Worm (Caenorhabditis elegans): ENCODE data around the gene str-262.

Gene str-262

ce11 chrV:782432-782831 lies 29.9 kb upstream of the str-262 start, which contains the start of gene srab-16:
Gene srab-16 (plus strand): TSS chrV:782732.
- TF ChIP-seq nhr-11 (tag; optimal IDR thresholded peaks at IDR 0.05) (no peak), nhr-10 (tag; optimal IDR thresholded peaks at IDR 0.05) (no peak), ztf-11 (tag; optimal IDR thresholded peaks at IDR 0.05) (no peak), mbf-1 (tag; optimal IDR thresholded peaks at IDR 0.05) (no peak), C34F6.9 (tag; optimal IDR thresholded peaks at IDR 0.05) (no peak), blmp-1 (tag; optimal IDR thresholded peaks at IDR 0.05; ENCODE audit: insufficient read depth) (no peak), unc-55 (GFP tag; optimal IDR thresholded peaks at IDR 0.05) (no peak), nhr-25 (tag; optimal IDR thresholded peaks at IDR 0.05) (no peak), Y55F3AM.14 (GFP tag; optimal IDR thresholded peaks at IDR 0.05) (no peak), R02D3.7 (tag; optimal IDR thresholded peaks at IDR 0.05) (no peak), fos-1 (tag; optimal IDR thresholded peaks at IDR 0.05) (no peak), lin-39 (tag; optimal IDR thresholded peaks at IDR 0.05) (no peak), ZK546.5 (tag; optimal IDR thresholded peaks at IDR 0.05) (no peak), ztf-1 (GFP tag; conservative IDR thresholded peaks at IDR 0.05) (no peak), mab-5 (tag; optimal IDR thresholded peaks at IDR 0.05) (no peak)

- TF ChIP-seq sem-4 (tag; optimal IDR thresholded peaks at IDR 0.05) = no peak
- no peak for TF ChIP-seq elt-3 (tag; optimal IDR thresholded peaks at IDR 0.05)
- TF ChIP-seq zag-1 (tag; optimal IDR thresholded peaks at IDR 0.05) = no peak
- no peak for TF ChIP-seq nhr-25 (tag; optimal IDR thresholded peaks at IDR 0.05)
- no peak for TF ChIP-seq Y55F3AM.14 (GFP tag; optimal IDR thresholded peaks at IDR 0.05)
- no peak for TF ChIP-seq gmeb-1 (tag; optimal IDR thresholded peaks at IDR 0.05)
- TF ChIP-seq F13H6.1 (tag; optimal IDR thresholded peaks at IDR 0.05) = no peak
- no peak for TF ChIP-seq nhr-12 (tag; optimal IDR thresholded peaks at IDR 0.05)
- TF ChIP-seq alr-1 (tag; optimal IDR thresholded peaks at IDR 0.05) = no peak
- no peak for TF ChIP-seq nhr-10 (tag; optimal IDR thresholded peaks at IDR 0.05)
- TF ChIP-seq mbf-1 (tag; optimal IDR thresholded peaks at IDR 0.05) = no peak
These were observed 27.4 kb upstream of the str-262 start, which contains the start of gene srbc-60 for ce11 chrV:779999-780398. Gene srbc-60 (plus strand): TSS chrV:780299.

- no peak for TF ChIP-seq zag-1 (tag; optimal IDR thresholded peaks at IDR 0.05)
- TF ChIP-seq ceh-82 (tag; optimal IDR thresholded peaks at IDR 0.05) = no peak
- TF ChIP-seq elt-1 (tag; optimal IDR thresholded peaks at IDR 0.05) = no peak
- no peak for TF ChIP-seq fos-1 (tag; optimal IDR thresholded peaks at IDR 0.05)
- TF ChIP-seq nhr-129 (tag; optimal IDR thresholded peaks at IDR 0.05) = no peak
- TF ChIP-seq ZK546.5 (tag; optimal IDR thresholded peaks at IDR 0.05) = no peak
- no peak for TF ChIP-seq dmd-4 (tag; optimal IDR thresholded peaks at IDR 0.05)
- TF ChIP-seq mbf-1 (tag; optimal IDR thresholded peaks at IDR 0.05) = no peak
- TF ChIP-seq sma-3 (GFP tag; optimal IDR thresholded peaks at IDR 0.05) = no peak
- no peak for TF ChIP-seq lin-13 (GFP tag; optimal IDR thresholded peaks at IDR 0.05)
- no peak for TF ChIP-seq nhr-11 (tag; optimal IDR thresholded peaks at IDR 0.05)
- no peak for TF ChIP-seq nhr-10 (tag; optimal IDR thresholded peaks at IDR 0.05)
- no peak for TF ChIP-seq F13H6.1 (tag; optimal IDR thresholded peaks at IDR 0.05)
- TF ChIP-seq peb-1 (tag; optimal IDR thresholded peaks at IDR 0.05) = no peak
- no peak for TF ChIP-seq ztf-1 (GFP tag; conservative IDR thresholded peaks at IDR 0.05)
- TF ChIP-seq alr-1 (tag; optimal IDR thresholded peaks at IDR 0.05) = no peak
These were observed 25.8 kb upstream of the str-262 start, which contains the start of gene srbc-59 for ce11 chrV:778339-778738. Gene srbc-59 (plus strand): TSS chrV:778639.

- TF ChIP-seq mbf-1 (tag; optimal IDR thresholded peaks at IDR 0.05) (no peak), nhr-25 (tag; optimal IDR thresholded peaks at IDR 0.05) (peak; percentile 10), R02D3.7 (tag; optimal IDR thresholded peaks at IDR 0.05) (no peak), elt-3 (tag; optimal IDR thresholded peaks at IDR 0.05) (no peak), lsy-2 (tag; optimal IDR thresholded peaks at IDR 0.05) (peak in 1 of 2 experiments; percentile 26), nhr-129 (tag; optimal IDR thresholded peaks at IDR 0.05) (no peak), zag-1 (tag; optimal IDR thresholded peaks at IDR 0.05) (no peak), ceh-16 (tag; optimal IDR thresholded peaks at IDR 0.05) (no peak), alr-1 (tag; optimal IDR thresholded peaks at IDR 0.05) (no peak), C34F6.9 (tag; optimal IDR thresholded peaks at IDR 0.05) (no peak), peb-1 (tag; optimal IDR thresholded peaks at IDR 0.05) (no peak), lin-11 (tag; optimal IDR thresholded peaks at IDR 0.05) (no peak), snpc-4 (tag; optimal IDR thresholded peaks at IDR 0.05) (no peak), Y55F3AM.14 (GFP tag; optimal IDR thresholded peaks at IDR 0.05) (no peak), nhr-12 (tag; optimal IDR thresholded peaks at IDR 0.05) (no peak), dmd-4 (tag; optimal IDR thresholded peaks at IDR 0.05) (no peak), crh-2 (tag; optimal IDR thresholded peaks at IDR 0.05) (no peak), aly-2 (tag; optimal IDR thresholded peaks at IDR 0.05) (no peak), nhr-77 (tag; optimal IDR thresholded peaks at IDR 0.05) (peak; percentile 95), nhr-21 (tag; optimal IDR thresholded peaks at IDR 0.05) (peak; percentile 24), sma-3 (GFP tag; optimal IDR thresholded peaks at IDR 0.05) (peak; percentile 0), skn-1 (tag; optimal IDR thresholded peaks at IDR 0.05) (no peak), ceh-82 (tag; optimal IDR thresholded peaks at IDR 0.05) (no peak), mab-5 (tag; optimal IDR thresholded peaks at IDR 0.05) (no peak), lin-39 (tag; optimal IDR thresholded peaks at IDR 0.05) (no peak), unc-39 (tag; optimal IDR thresholded peaks at IDR 0.05) (no peak), nhr-10 (tag; optimal IDR thresholded peaks at IDR 0.05) (no peak), ztf-4 (tag; optimal IDR thresholded peaks at IDR 0.05) (no peak), ama-1 (optimal IDR thresholded peaks at IDR 0.05) (no peak), sma-9 (GFP tag; optimal IDR thresholded peaks at IDR 0.05) (no peak), sma-9 (tag; optimal IDR thresholded peaks at IDR 0.05) (no peak), nhr-237 (tag; optimal IDR thresholded peaks at IDR 0.05) (peak; percentile 15), elt-1 (tag; optimal IDR thresholded peaks at IDR 0.05) (no peak), fos-1 (tag; optimal IDR thresholded peaks at IDR 0.05) (no peak), egl-27 (tag; optimal IDR thresholded peaks at IDR 0.05) (no peak), blmp-1 (tag; optimal IDR thresholded peaks at IDR 0.05; ENCODE audit: insufficient read depth) (no peak), sem-4 (tag; optimal IDR thresholded peaks at IDR 0.05) (no peak)
These were observed 24.7 kb upstream of the str-262 start, which contains the start of gene R09E12.9 for ce11 chrV:777285-777684. Gene R09E12.9 (plus strand): TSS chrV:777600.
